Fruit fly (Drosophila melanogaster) Kc167 (cell line): ENCODE data around the gene soti.

Experiments used
- Myc ChIP-seq: fragments of >200 bp; optimal IDR thresholded peaks from 2 replicates; lab custom pipeline; 2017; ENCODE audit warnings: missing external identifiers
- Sin3A ChIP-seq: fragments of >200 bp; optimal IDR thresholded peaks from 2 replicates; lab custom pipeline; 2018; ENCODE audit warnings: missing external identifiers
- h ChIP-seq: fragments of >200 bp; optimal IDR thresholded peaks from 3 replicates; lab custom pipeline; 2018; ENCODE audit warnings: missing external identifiers
- insv ChIP-seq: fragments of >200 bp; optimal IDR thresholded peaks from 3 replicates; lab custom pipeline; 2018; ENCODE audit warnings: missing external identifiers
- psq ChIP-seq: fragments of >200 bp; optimal IDR thresholded peaks from 2 replicates; lab custom pipeline; 2017; ENCODE audit warnings: missing external identifiers
- ttk ChIP-seq: sonication (Bioruptor generic); optimal IDR thresholded peaks from 2 replicates; lab custom pipeline; 2017; ENCODE audit warnings: missing external identifiers

DNA sequence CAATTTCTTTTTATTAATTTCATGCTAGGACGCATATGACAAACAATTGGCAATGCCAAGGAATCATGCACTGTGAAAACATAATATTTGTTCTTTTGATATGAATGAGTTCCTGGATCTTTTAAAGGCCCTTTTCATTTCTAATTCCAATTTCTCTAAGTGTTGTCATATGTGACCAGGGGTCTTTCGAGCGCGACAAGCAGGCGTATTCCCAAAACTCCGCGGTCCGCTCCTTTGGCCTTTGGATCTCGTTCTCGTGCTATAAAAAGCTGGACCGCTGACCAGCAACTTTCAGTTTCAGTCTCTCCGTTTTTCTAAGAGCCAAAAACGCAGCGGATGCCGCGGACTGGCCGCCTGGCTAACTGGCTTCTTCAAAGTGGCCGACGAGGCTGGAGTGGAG is 36.8 kb upstream of the soti start, which contains the start of gene natalisin:
- TF ChIP-seq ttk (no peak), Myc (no peak), Sin3A (no peak), h (lab: Kevin White, UChicago) (no peak), insv (lab: Kevin White, UChicago) (no peak), psq (lab: Kevin White, UChicago) (no peak)
